Fruit fly (Drosophila melanogaster): ENCODE measurements around the gene Cdk7.

DNA sequence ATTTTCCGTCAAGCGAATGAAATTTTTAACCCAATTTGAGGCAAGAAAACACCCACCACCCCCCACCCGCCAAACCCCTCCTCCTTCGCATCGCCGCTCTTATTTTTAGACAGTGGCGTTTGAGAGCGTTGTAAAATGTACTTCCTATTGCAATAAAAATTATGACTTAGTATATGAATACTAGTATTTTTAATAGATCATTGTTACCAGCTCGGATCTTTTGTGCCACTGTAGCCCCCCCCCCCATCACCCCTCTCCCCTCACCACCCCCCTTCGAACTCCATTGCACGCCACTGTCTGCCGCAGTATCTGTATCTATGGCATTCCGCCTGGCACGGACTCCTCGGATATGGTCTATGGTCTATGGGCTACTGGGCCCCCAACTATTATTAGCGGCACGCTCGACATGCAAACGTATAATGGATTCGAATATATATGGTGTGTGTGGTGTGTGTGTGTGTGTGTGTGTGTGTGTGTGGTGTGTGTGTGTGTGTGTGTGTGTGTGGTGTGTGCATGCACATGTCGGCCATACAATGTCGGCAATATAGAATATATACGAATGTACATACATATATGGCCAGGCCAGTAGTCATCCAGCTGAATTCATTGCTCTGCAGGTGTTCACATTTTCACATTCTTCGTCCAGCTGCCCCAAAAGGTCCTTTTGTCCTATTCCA lies 41.3 kb upstream of the Cdk7 start:
- TF ChIP-seq Blimp-1 (GFP tag; optimal IDR thresholded peaks at IDR 0.05): no peak
- no peak for TF ChIP-seq Hr4 (GFP tag; optimal IDR thresholded peaks at IDR 0.05)
- TF ChIP-seq CG32006 (GFP tag; optimal IDR thresholded peaks at IDR 0.05): peak; percentile 14
- no peak for TF ChIP-seq CG8119 (GFP tag; IDR thresholded peaks at IDR 0.05)
- TF ChIP-seq net (GFP tag; optimal IDR thresholded peaks at IDR 0.05): no peak
- no peak for TF ChIP-seq fkh (GFP tag; optimal IDR thresholded peaks at IDR 0.05)
- TF ChIP-seq cyc (GFP tag; optimal IDR thresholded peaks at IDR 0.05): no peak
- TF ChIP-seq Smox (GFP tag; optimal IDR thresholded peaks at IDR 0.05): no peak

Data from whole organism, prepupa.